Fruit fly (Drosophila melanogaster): ENCODE measurements around the gene TrpRS-m.

TrpRS-m gene

DNA sequence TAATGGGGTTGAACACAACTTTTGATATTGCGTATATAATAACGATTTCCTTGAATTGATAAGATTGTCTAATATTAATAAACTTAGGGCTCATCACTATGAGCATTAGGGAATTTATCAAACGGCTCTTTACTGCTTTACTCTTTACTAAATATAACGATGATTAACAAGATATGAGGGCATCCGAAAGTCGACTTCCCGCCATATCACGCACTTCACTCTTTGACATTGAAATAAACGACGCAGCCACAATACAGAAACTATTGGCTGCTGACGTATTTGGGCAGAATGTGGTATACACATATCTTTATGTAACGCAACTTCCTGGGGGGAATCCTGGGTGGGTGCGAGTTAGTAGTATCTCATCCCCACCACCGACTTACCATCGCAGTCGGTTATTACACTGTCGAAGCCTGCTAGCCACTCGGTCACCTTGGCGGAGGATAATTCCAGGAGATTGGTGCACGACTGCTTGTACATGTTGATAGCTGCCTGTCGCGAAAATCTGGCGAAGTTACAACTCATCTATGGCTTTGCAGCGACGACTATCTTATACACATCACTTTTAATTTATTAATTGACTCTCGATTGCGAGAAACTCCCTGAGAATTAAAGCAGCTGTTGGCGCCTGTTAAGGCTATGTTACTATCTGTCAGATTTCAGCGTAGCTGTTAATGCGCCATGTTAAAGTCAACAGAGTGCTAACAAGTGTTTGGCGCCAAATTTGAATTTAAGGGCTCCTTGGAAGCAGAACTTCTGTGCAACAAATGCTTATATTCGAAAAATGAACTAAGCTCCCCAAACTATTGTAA, 6.4 kb upstream of the TrpRS-m start, which contains the start of gene CG5567 (continued):
- TF ChIP-seq CG3838 (GFP tag; optimal IDR thresholded peaks at IDR 0.05) (no peak), Lpt (GFP tag; optimal IDR thresholded peaks at IDR 0.05) (no peak), CG11695 (GFP tag; IDR thresholded peaks at IDR 0.05) (peak; percentile 46; the same call in 1 of the 3 replicates), CoRest (tag; optimal IDR thresholded peaks at IDR 0.05) (peak; percentile 14), kay (GFP tag; optimal IDR thresholded peaks at IDR 0.05) (no peak), sens (GFP tag) (peak; percentile 82), CG4424 (GFP tag; optimal IDR thresholded peaks at IDR 0.05) (no peak), CG4328 (GFP tag; optimal IDR thresholded peaks at IDR 0.05) (no peak), Gug (GFP tag; IDR thresholded peaks at IDR 0.05) (no peak), CG8290 (GFP tag; optimal IDR thresholded peaks at IDR 0.05) (no peak), CG8290 (tag; optimal IDR thresholded peaks at IDR 0.05) (peak in 1 of 2 experiments; percentile 33), B-H2 (GFP tag; optimal IDR thresholded peaks at IDR 0.05) (no peak), crp (GFP tag; optimal IDR thresholded peaks at IDR 0.05) (peak in 1 of 2 experiments; percentile 77), Hr51 (GFP tag; optimal IDR thresholded peaks at IDR 0.05) (peak in 1 of 2 experiments; percentile 10), bcd (GFP tag; optimal IDR thresholded peaks at IDR 0.05) (peak; percentile 2), CG32767 (GFP tag; IDR thresholded peaks at IDR 0.05) (peak; percentile 61; the same call in 1 of the 2 replicates), Hr78 (GFP tag; optimal IDR thresholded peaks at IDR 0.05) (peak in 1 of 2 experiments; percentile 88), CG30403 (GFP tag; optimal IDR thresholded peaks at IDR 0.05) (no peak), CG17385 (GFP tag; optimal IDR thresholded peaks at IDR 0.05) (peak; percentile 18), Doc3 (GFP tag; IDR thresholded peaks at IDR 0.05; ENCODE audit: partially characterized antibody) (no peak), CG13287 (GFP tag; IDR thresholded peaks at IDR 0.05; ENCODE audit: partially characterized antibody) (peak; percentile 26; the same call in 1 of the 2 replicates), CG13775 (GFP tag; optimal IDR thresholded peaks at IDR 0.05) (peak; percentile 22), MESR4 (GFP tag; optimal IDR thresholded peaks at IDR 0.05) (peak; percentile 74), CrebB (tag; optimal IDR thresholded peaks at IDR 0.05) (peak; percentile 12), otp (GFP tag; IDR thresholded peaks at IDR 0.05) (no peak), CG14441 (GFP tag; IDR thresholded peaks at IDR 0.05) (no peak), CG13894 (tag; optimal IDR thresholded peaks at IDR 0.05) (peak; percentile 16), gsb-n (tag; optimal IDR thresholded peaks at IDR 0.05) (no peak), dan (GFP tag; IDR thresholded peaks at IDR 0.05) (no peak), pan (optimal IDR thresholded peaks at IDR 0.05) (no peak), pan (GFP tag; optimal IDR thresholded peaks at IDR 0.05 in 1 of 2, IDR thresholded peaks at IDR 0.05 in 1 of 2) (peak in 1 of 2 experiments; percentile 45), ftz-f1 (GFP tag; optimal IDR thresholded peaks at IDR 0.05) (peak; percentile 88), CG12659 (GFP tag; optimal IDR thresholded peaks at IDR 0.05) (peak; percentile 20), Fer3 (tag; optimal IDR thresholded peaks at IDR 0.05) (peak; percentile 30), CG10959 (GFP tag; IDR thresholded peaks at IDR 0.05) (no peak), sd (tag; optimal IDR thresholded peaks at IDR 0.05) (peak; percentile 75), row (GFP tag; IDR thresholded peaks at IDR 0.05) (peak; percentile 87), CG6791 (GFP tag; IDR thresholded peaks at IDR 0.05; ENCODE audit: partially characterized antibody) (peak; percentile 33; the same call in 1 of the 3 replicates), wdn (GFP tag; IDR thresholded peaks at IDR 0.05) (no peak), scrt (GFP tag; optimal IDR thresholded peaks at IDR 0.05) (peak; percentile 85), CG10462 (GFP tag; optimal IDR thresholded peaks at IDR 0.05) (no peak), slbo (GFP tag; IDR thresholded peaks at IDR 0.05) (0 out of 2 replicates have a peak, but pooled peaks have one; percentile 36), Bgb (GFP tag; IDR thresholded peaks at IDR 0.05; ENCODE audit: partially characterized antibody) (no peak), H15 (GFP tag; IDR thresholded peaks at IDR 0.05) (no peak), CG34376 (GFP tag; optimal IDR thresholded peaks at IDR 0.05) (peak; percentile 47), CG31388 (GFP tag; optimal IDR thresholded peaks at IDR 0.05) (no peak), CG2129 (GFP tag; IDR thresholded peaks at IDR 0.05; ENCODE audit: partially characterized antibody) (no peak), CHES-1-like (GFP tag; optimal IDR thresholded peaks at IDR 0.05) (peak; percentile 41), Oaz (GFP tag; IDR thresholded peaks at IDR 0.05) (no peak)
